Fruit fly (Drosophila melanogaster) whole organism, embryonic: ENCODE results near the gene CycA.

ENCODE experiments used
- CG12299 ChIP-seq: fragments of 200-800 bp; sonication (Bioruptor generic); optimal IDR thresholded peaks from 2 replicates; lab custom pipeline; 2018; ENCODE audit warnings: missing biosample characterization, mild to moderate bottlenecking, missing genetic modification characterization
- CG3065 ChIP-seq: fragments of 200-800 bp; sonication (Bioruptor generic); optimal IDR thresholded peaks from 2 replicates; lab custom pipeline; 2016; ENCODE audit warnings: missing biosample characterization, missing genetic modification characterization
- CG8388 ChIP-seq: fragments of 200-800 bp; sonication (Bioruptor generic); optimal IDR thresholded peaks from 2 replicates; lab custom pipeline; 2019; ENCODE audit warnings: missing biosample characterization, mild to moderate bottlenecking, missing genetic modification characterization, moderate library complexity
- Taf1 ChIP-seq: fragments of 200-800 bp; sonication (Bioruptor generic); IDR thresholded peaks from 2 replicates; pipeline ENCODE4 v1.3.6; 2022; ENCODE audit warnings: missing biosample characterization, missing genetic modification characterization
- bcd ChIP-seq: fragments of 200-800 bp; sonication (Bioruptor generic); optimal IDR thresholded peaks from 2 replicates; lab custom pipeline; 2017; ENCODE audit warnings: missing biosample characterization, mild to moderate bottlenecking, missing genetic modification characterization
- fu2 ChIP-seq: fragments of 200-800 bp; sonication (Bioruptor generic); optimal IDR thresholded peaks from 2 replicates; lab custom pipeline; 2016; ENCODE audit warnings: missing biosample characterization, missing genetic modification characterization
- gfzf ChIP-seq: fragments of 200-800 bp; sonication (Bioruptor generic); optimal IDR thresholded peaks from 2 replicates; lab custom pipeline; 2016; ENCODE audit warnings: missing biosample characterization, mild to moderate bottlenecking, missing genetic modification characterization, moderate library complexity
- ttk ChIP-seq: fragments of 200-800 bp; sonication (Bioruptor generic); IDR thresholded peaks from 2 replicates; pipeline ENCODE4 v2.1.2; 2022; ENCODE audit warnings: missing biosample characterization, missing genetic modification characterization
- zf30C ChIP-seq: fragments of 200-800 bp; sonication (Bioruptor generic); optimal IDR thresholded peaks from 3 replicates; lab custom pipeline; 2018; ENCODE audit warnings: missing biosample characterization, mild to moderate bottlenecking, missing genetic modification characterization

DNA sequence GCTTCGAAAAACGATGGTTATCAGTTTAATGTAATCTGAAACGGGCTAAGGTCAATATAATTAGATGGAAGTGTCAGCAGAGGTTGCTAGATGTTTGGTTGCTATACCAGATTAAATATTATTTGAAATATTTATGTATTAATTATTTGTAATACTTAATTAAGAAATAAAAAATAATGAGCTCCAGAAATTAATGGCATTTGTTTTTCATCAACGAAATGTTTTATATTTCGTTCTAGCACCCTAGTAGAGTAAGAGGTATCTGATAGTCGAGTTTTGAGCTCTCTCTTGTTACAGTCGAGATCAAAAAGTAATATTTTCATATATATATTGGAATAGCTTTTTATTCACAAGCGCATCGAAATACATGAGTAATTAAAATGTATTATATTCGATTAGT, 31.8 kb downstream of the CycA start:
- TF ChIP-seq CG8388 (GFP tag; lab: Kevin White, UChicago), result no peak
- no peak for TF ChIP-seq ttk (GFP tag; lab: Robert Waterston, UW)
- no peak for TF ChIP-seq bcd
- no peak for TF ChIP-seq CG3065 (GFP tag; lab: Kevin White, UChicago)
- TF ChIP-seq fu2 (GFP tag; lab: Kevin White, UChicago), result no peak
- TF ChIP-seq CG12299 (tag; lab: Kevin White, UChicago), result no peak
- TF ChIP-seq Taf1, result no peak
- no peak for TF ChIP-seq gfzf
- TF ChIP-seq zf30C (GFP tag; lab: Kevin White, UChicago), result no peak
